Fruit fly (Drosophila melanogaster) whole organism, embryonic: ENCODE results near the gene mats.

Source experiments
- CG10543 ChIP-seq: fragments of 200-800 bp; sonication (Bioruptor generic); optimal IDR thresholded peaks from 3 replicates; lab custom pipeline; 2017; ENCODE audit warnings: missing biosample characterization, mild to moderate bottlenecking, missing genetic modification characterization, moderate library complexity
- CG11696 ChIP-seq: fragments of 200-800 bp; sonication (Bioruptor generic); IDR thresholded peaks from 2 replicates; pipeline ENCODE4 v1.3.6; 2022; ENCODE audit warnings: missing biosample characterization, missing genetic modification characterization
- CG12236 ChIP-seq: fragments of 200-800 bp; sonication (Bioruptor generic); optimal IDR thresholded peaks from 2 replicates; lab custom pipeline; 2016; ENCODE audit warnings: missing biosample characterization, missing genetic modification characterization
- CG1233 ChIP-seq: fragments of 200-800 bp; sonication (Bioruptor generic); optimal IDR thresholded peaks from 4 replicates; lab custom pipeline; 2018; ENCODE audit warnings: missing biosample characterization, mild to moderate bottlenecking, missing genetic modification characterization
- CG13123 ChIP-seq: fragments of 200-800 bp; sonication (Bioruptor generic); optimal IDR thresholded peaks from 2 replicates; lab custom pipeline; 2016; ENCODE audit warnings: missing biosample characterization, missing genetic modification characterization
- CG13287 ChIP-seq: fragments of 200-800 bp; sonication (Bioruptor generic); IDR thresholded peaks from 2 replicates; pipeline ENCODE4 v1.3.6; 2022; ENCODE audit warnings: missing biosample characterization, missing genetic modification characterization; ENCODE audit not compliant: partially characterized antibody
- CG13296 ChIP-seq: fragments of 200-800 bp; sonication (Bioruptor generic); optimal IDR thresholded peaks from 3 replicates; lab custom pipeline; 2018; ENCODE audit warnings: missing biosample characterization, mild to moderate bottlenecking, missing genetic modification characterization
- CG13424 ChIP-seq: fragments of 200-800 bp; sonication (Bioruptor generic); optimal IDR thresholded peaks from 2 replicates; lab custom pipeline; 2019; ENCODE audit warnings: missing biosample characterization, mild to moderate bottlenecking, missing genetic modification characterization, moderate library complexity
- CG15011 ChIP-seq: fragments of 200-800 bp; sonication (Bioruptor generic); optimal IDR thresholded peaks from 3 replicates; lab custom pipeline; 2018; ENCODE audit warnings: missing biosample characterization, mild to moderate bottlenecking, missing genetic modification characterization
- CG17568 ChIP-seq: fragments of 200-800 bp; sonication (Bioruptor generic); optimal IDR thresholded peaks from 2 replicates; lab custom pipeline; 2018; ENCODE audit warnings: missing biosample characterization, mild to moderate bottlenecking, missing genetic modification characterization, moderate library complexity
- CG17912 ChIP-seq: fragments of 200-800 bp; sonication (Bioruptor generic); optimal IDR thresholded peaks from 2 replicates; lab custom pipeline; 2018; ENCODE audit warnings: missing biosample characterization, mild to moderate bottlenecking, missing genetic modification characterization
- CG2129 ChIP-seq: fragments of 200-800 bp; sonication (Bioruptor generic); IDR thresholded peaks from 2 replicates; pipeline ENCODE4 v1.3.6; 2022; ENCODE audit warnings: missing biosample characterization, missing genetic modification characterization; ENCODE audit not compliant: partially characterized antibody
- CG2678 ChIP-seq: fragments of 200-800 bp; sonication (Bioruptor generic); optimal IDR thresholded peaks from 3 replicates; lab custom pipeline; 2019; ENCODE audit warnings: missing biosample characterization, mild to moderate bottlenecking, missing genetic modification characterization, moderate library complexity
- CG30403 ChIP-seq: fragments of 200-800 bp; sonication (Bioruptor generic); optimal IDR thresholded peaks from 3 replicates; lab custom pipeline; 2016; ENCODE audit warnings: missing biosample characterization, missing genetic modification characterization
- CG4282 ChIP-seq: fragments of 200-800 bp; sonication (Bioruptor generic); optimal IDR thresholded peaks from 2 replicates; lab custom pipeline; 2016; ENCODE audit warnings: missing biosample characterization, missing genetic modification characterization
- CG5245 ChIP-seq: fragments of 200-800 bp; sonication (Bioruptor generic); optimal IDR thresholded peaks from 3 replicates; lab custom pipeline; 2016; ENCODE audit warnings: missing biosample characterization, missing genetic modification characterization
- CG6254 ChIP-seq: fragments of 200-800 bp; sonication (Bioruptor generic); optimal IDR thresholded peaks from 3 replicates; lab custom pipeline; 2017; ENCODE audit warnings: mild to moderate bottlenecking, missing biosample characterization, missing genetic modification reagents, missing genetic modification characterization
- CG8281 ChIP-seq: fragments of 200-800 bp; sonication (Bioruptor generic); optimal IDR thresholded peaks from 2 replicates; lab custom pipeline; 2018; ENCODE audit warnings: missing biosample characterization, mild to moderate bottlenecking, missing genetic modification characterization, moderate library complexity
- CG8765 ChIP-seq: fragments of 200-800 bp; sonication (Bioruptor generic); IDR thresholded peaks from 2 replicates; pipeline ENCODE4 v1.3.6; 2022; ENCODE audit warnings: missing biosample characterization, missing genetic modification characterization
- Camta ChIP-seq: fragments of 200-800 bp; sonication (Bioruptor generic); optimal IDR thresholded peaks from 2 replicates; lab custom pipeline; 2016; ENCODE audit warnings: missing biosample characterization, missing genetic modification characterization
- Dll ChIP-seq: fragments of 200-800 bp; sonication (Bioruptor generic); IDR thresholded peaks from 4 replicates; pipeline ENCODE4 v1.3.6; 2022; ENCODE audit warnings: missing biosample characterization, missing genetic modification characterization; ENCODE audit not compliant: partially characterized antibody
- Elba2 ChIP-seq: fragments of 200-800 bp; sonication (Bioruptor generic); optimal IDR thresholded peaks from 3 replicates; lab custom pipeline; 2016; ENCODE audit warnings: missing biosample characterization, missing genetic modification characterization
- Hr78 ChIP-seq, 2 experiments: fragments of 200-800 bp in 1 of 2; fragments of >200 bp in 1 of 2; sonication (Bioruptor generic) in 1 of 2; optimal IDR thresholded peaks; 2 replicates each; lab custom pipeline; 2017 to 2019; ENCODE audit warnings: missing biosample characterization in 2 of 2, missing genetic modification characterization in 2 of 2, mild to moderate bottlenecking in 1 of 2, moderate library complexity in 1 of 2
- Lpt ChIP-seq: fragments of >200 bp; optimal IDR thresholded peaks from 2 replicates; lab custom pipeline; 2018; ENCODE audit warnings: missing biosample characterization, missing genetic modification characterization
- MTF-1 ChIP-seq: fragments of 200-800 bp; sonication (Bioruptor generic); optimal IDR thresholded peaks from 2 replicates; lab custom pipeline; 2018; ENCODE audit warnings: missing biosample characterization, mild to moderate bottlenecking, missing genetic modification characterization, borderline replicate concordance
- Nf-YB ChIP-seq: fragments of 200-800 bp; sonication (Bioruptor generic); optimal IDR thresholded peaks from 3 replicates; lab custom pipeline; 2019; ENCODE audit warnings: missing biosample characterization, mild to moderate bottlenecking, missing genetic modification characterization, moderate library complexity
- Pdp1 ChIP-seq, 2 experiments: fragments of 200-800 bp; sonication (Bioruptor generic); optimal IDR thresholded peaks; 3 replicates each; lab custom pipeline; 2016; ENCODE audit warnings: missing biosample characterization in 2 of 2, missing genetic modification characterization in 2 of 2, mild to moderate bottlenecking in 1 of 2, moderate library complexity in 1 of 2
- Sox100B ChIP-seq: fragments of 200-800 bp; sonication (Bioruptor generic); optimal IDR thresholded peaks from 3 replicates; lab custom pipeline; 2018; ENCODE audit warnings: missing biosample characterization, mild to moderate bottlenecking, missing genetic modification characterization
- Stat92E ChIP-seq, 3 experiments: fragments of >200 bp in 2 of 3; fragments of 200-800 bp in 1 of 3; sonication (Bioruptor generic) in 1 of 3; optimal IDR thresholded peaks; 2 replicates each; lab custom pipeline; 2017 to 2019; ENCODE audit warnings: missing biosample characterization in 3 of 3, missing genetic modification characterization in 3 of 3, mild to moderate bottlenecking in 1 of 3, moderate library complexity in 1 of 3
- ab ChIP-seq: fragments of 200-800 bp; sonication (Bioruptor generic); optimal IDR thresholded peaks from 2 replicates; lab custom pipeline; 2016; ENCODE audit warnings: missing biosample characterization, missing genetic modification characterization
- abd-A ChIP-seq: fragments of 200-800 bp; sonication (Bioruptor generic); optimal IDR thresholded peaks from 3 replicates; lab custom pipeline; 2019; ENCODE audit warnings: missing biosample characterization, mild to moderate bottlenecking, missing genetic modification characterization, moderate library complexity
- az2 ChIP-seq: fragments of 200-800 bp; sonication (Bioruptor generic); optimal IDR thresholded peaks from 3 replicates; lab custom pipeline; 2016; ENCODE audit warnings: missing biosample characterization, missing genetic modification characterization
- caup ChIP-seq: fragments of 200-800 bp; sonication (Bioruptor generic); optimal IDR thresholded peaks from 3 replicates; lab custom pipeline; 2017; ENCODE audit warnings: missing biosample characterization, mild to moderate bottlenecking, missing genetic modification characterization, moderate library complexity; ENCODE audit not compliant: severe bottlenecking
- croc ChIP-seq: fragments of 200-800 bp; sonication (Bioruptor generic); conservative IDR thresholded peaks from 3 replicates; pipeline ENCODE4 v1.3.6; 2022; ENCODE audit warnings: missing biosample characterization, missing genetic modification characterization
- disco-r ChIP-seq: fragments of 200-800 bp; sonication (Bioruptor generic); optimal IDR thresholded peaks from 2 replicates; lab custom pipeline; 2016; ENCODE audit warnings: missing biosample characterization, missing genetic modification characterization
- fd102C ChIP-seq: fragments of 200-800 bp; sonication (Bioruptor generic); optimal IDR thresholded peaks from 2 replicates; lab custom pipeline; 2018; ENCODE audit warnings: missing biosample characterization, mild to moderate bottlenecking, missing genetic modification characterization, moderate library complexity
- fd3F ChIP-seq: fragments of 200-800 bp; sonication (Bioruptor generic); optimal IDR thresholded peaks from 2 replicates; lab custom pipeline; 2018; ENCODE audit warnings: missing biosample characterization, mild to moderate bottlenecking, missing genetic modification characterization, moderate library complexity
- gfzf ChIP-seq: fragments of 200-800 bp; sonication (Bioruptor generic); optimal IDR thresholded peaks from 2 replicates; lab custom pipeline; 2016; ENCODE audit warnings: missing biosample characterization, mild to moderate bottlenecking, missing genetic modification characterization, moderate library complexity
- grn ChIP-seq: fragments of 200-800 bp; sonication (Bioruptor generic); optimal IDR thresholded peaks from 3 replicates; lab custom pipeline; 2017; ENCODE audit warnings: missing biosample characterization, missing genetic modification characterization
- her ChIP-seq: fragments of 200-800 bp; sonication (Bioruptor generic); optimal IDR thresholded peaks from 2 replicates; lab custom pipeline; 2016; ENCODE audit warnings: missing biosample characterization, missing genetic modification characterization
- lbe ChIP-seq: fragments of 200-800 bp; sonication (Bioruptor generic); optimal IDR thresholded peaks from 2 replicates; lab custom pipeline; 2016; ENCODE audit warnings: missing biosample characterization, mild to moderate bottlenecking, missing genetic modification characterization
- lilli ChIP-seq: fragments of 200-800 bp; sonication (Bioruptor generic); optimal IDR thresholded peaks from 3 replicates; lab custom pipeline; 2016; ENCODE audit warnings: missing biosample characterization, missing genetic modification characterization
- otp ChIP-seq: fragments of 200-800 bp; sonication (Bioruptor generic); IDR thresholded peaks from 3 replicates; pipeline ENCODE4, ENCODE4 v1.3.6; 2022; ENCODE audit warnings: missing biosample characterization, missing genetic modification characterization
- peb ChIP-seq: fragments of 200-800 bp; sonication (Bioruptor generic); IDR thresholded peaks from 2 replicates; pipeline ENCODE4 v1.3.6; 2022; ENCODE audit warnings: missing biosample characterization, missing genetic modification characterization
- shn ChIP-seq: fragments of 200-800 bp; sonication (Bioruptor generic); optimal IDR thresholded peaks from 3 replicates; lab custom pipeline; 2016; ENCODE audit warnings: missing biosample characterization, missing genetic modification characterization
- so ChIP-seq: fragments of 200-800 bp; sonication (Bioruptor generic); IDR thresholded peaks from 3 replicates; pipeline ENCODE4 v1.3.6; 2022; ENCODE audit warnings: missing biosample characterization, missing genetic modification characterization
- tgo ChIP-seq: fragments of 200-800 bp; sonication (Bioruptor generic); IDR thresholded peaks from 3 replicates; pipeline ENCODE4 v1.3.6; 2022; ENCODE audit warnings: missing biosample characterization, missing genetic modification characterization
- vfl ChIP-seq: fragments of 200-800 bp; sonication (Bioruptor generic); optimal IDR thresholded peaks from 2 replicates; lab custom pipeline; 2016; ENCODE audit warnings: missing biosample characterization, missing genetic modification characterization

Gene mats

dm6 chr3R:22468829-22469487 lies 48.0 kb downstream of the mats start:
- peak; percentile 66 for TF ChIP-seq Nf-YB
- TF ChIP-seq az2 (GFP tag; lab: Kevin White, UChicago): peak; percentile 80
- TF ChIP-seq CG30403 (GFP tag; lab: Kevin White, UChicago): peak; percentile 89
- TF ChIP-seq grn: no peak
- TF ChIP-seq CG8281 (tag; lab: Kevin White, UChicago): peak; percentile 72
- TF ChIP-seq caup: peak; percentile 93
- TF ChIP-seq otp (GFP tag; lab: Robert Waterston, UW): peak; percentile 37; the same call in 1 of the 3 replicates
- peak; percentile 81 for TF ChIP-seq CG15011 (GFP tag; lab: Kevin White, UChicago)
- no peak for TF ChIP-seq Stat92E (GFP tag; optimal IDR thresholded peaks at IDR 0.05; lab: Kevin White, UChicago)
- peak; percentile 76 for TF ChIP-seq Camta
- peak; percentile 87 for TF ChIP-seq tgo (GFP tag; lab: Robert Waterston, UW)
- TF ChIP-seq Elba2: no peak
- TF ChIP-seq fd102C (GFP tag; lab: Kevin White, UChicago): no peak
- no peak for TF ChIP-seq CG17568 (GFP tag; lab: Kevin White, UChicago)
- TF ChIP-seq CG12236 (GFP tag; lab: Kevin White, UChicago): peak; percentile 49
- peak; percentile 71 for TF ChIP-seq CG5245 (GFP tag; lab: Kevin White, UChicago)
- peak; percentile 66 for TF ChIP-seq croc
- peak; percentile 87 for TF ChIP-seq fd3F
- peak; percentile 79 for TF ChIP-seq peb (GFP tag; lab: Robert Waterston, UW)
- TF ChIP-seq CG13287 (GFP tag; lab: Robert Waterston, UW): no peak
- peak; percentile 89 for TF ChIP-seq lilli (GFP tag; lab: Kevin White, UChicago)
- peak; percentile 62 for TF ChIP-seq CG4282 (GFP tag; lab: Kevin White, UChicago)
- no peak for TF ChIP-seq Hr78 (GFP tag; optimal IDR thresholded peaks at IDR 0.05; lab: Kevin White, UChicago)
- peak; percentile 84 for TF ChIP-seq Sox100B (GFP tag; lab: Kevin White, UChicago)
- TF ChIP-seq shn (GFP tag; lab: Kevin White, UChicago): peak; percentile 85
- TF ChIP-seq ab (GFP tag; lab: Kevin White, UChicago): peak; percentile 60
- TF ChIP-seq CG2129 (GFP tag; lab: Robert Waterston, UW): no peak
- peak; percentile 57 for TF ChIP-seq disco-r (GFP tag; lab: Kevin White, UChicago)
- peak; percentile 44 for TF ChIP-seq CG13123 (GFP tag; lab: Kevin White, UChicago)
- TF ChIP-seq MTF-1 (GFP tag; lab: Kevin White, UChicago): peak; percentile 1
- no peak for TF ChIP-seq gfzf (GFP tag; lab: Kevin White, UChicago)
- TF ChIP-seq CG6254: peak; percentile 42
- peak; percentile 90 for TF ChIP-seq her (GFP tag; lab: Kevin White, UChicago)
- TF ChIP-seq CG13424 (tag; lab: Kevin White, UChicago): peak; percentile 90
- TF ChIP-seq CG8765 (GFP tag; lab: Robert Waterston, UW): no peak
- TF ChIP-seq CG11696 (GFP tag; lab: Robert Waterston, UW): 0 out of 2 replicates have a peak, but pooled peaks have one; percentile 25
- TF ChIP-seq Pdp1 (GFP tag; optimal IDR thresholded peaks at IDR 0.05; lab: Kevin White, UChicago): peak; percentile 74 to 88
- TF ChIP-seq so: peak; percentile 89
- no peak for TF ChIP-seq lbe (GFP tag; lab: Kevin White, UChicago)
- peak; percentile 86 for TF ChIP-seq abd-A (tag; lab: Kevin White, UChicago)
- peak; percentile 82 for TF ChIP-seq CG1233 (GFP tag; lab: Kevin White, UChicago)
- peak; percentile 86 for TF ChIP-seq CG10543 (GFP tag; lab: Kevin White, UChicago)
- no peak for TF ChIP-seq CG17912 (GFP tag; lab: Kevin White, UChicago)
- no peak for TF ChIP-seq Dll (GFP tag; lab: Robert Waterston, UW)
- peak; percentile 91 for TF ChIP-seq CG13296 (GFP tag; lab: Kevin White, UChicago)
- no peak for TF ChIP-seq Lpt (GFP tag; lab: Kevin White, UChicago)
- peak; percentile 94 for TF ChIP-seq CG2678
- peak; percentile 84 for TF ChIP-seq vfl (GFP tag; lab: Kevin White, UChicago)
